Worm (Caenorhabditis elegans) whole organism, L4 larva: ENCODE data around the gene ubc-18.

Experiments used
- Y48G9A.11 ChIP-seq: fragments of 200-800 bp; sonication (Bioruptor generic); IDR thresholded peaks from 2 replicates; pipeline ENCODE4 v1.3.6; 2022; ENCODE audit warnings: missing genetic modification reagents, missing genetic modification characterization, missing compliant biosample characterization
- lin-1 ChIP-seq: fragments of 200-800 bp; sonication (Bioruptor generic); IDR thresholded peaks from 2 replicates; pipeline ENCODE4 v1.3.6; 2022; ENCODE audit warnings: missing genetic modification reagents, missing genetic modification characterization, missing compliant biosample characterization
- lin-13 ChIP-seq: fragments of 150-350 bp; optimal IDR thresholded peaks from 2 replicates; lab custom pipeline; 2014; ENCODE audit warnings: missing biosample characterization, missing genetic modification reagents, missing genetic modification characterization
- lsy-2 ChIP-seq, 2 experiments: fragments of 150-350 bp in 1 of 2; sonication (generic microtip) in 1 of 2; optimal IDR thresholded peaks; 2 replicates each; lab custom pipeline; 2014 to 2017; ENCODE audit warnings: missing biosample characterization in 2 of 2, missing genetic modification characterization in 2 of 2
- madf-5 ChIP-seq, 2 experiments: fragments of 200-800 bp; sonication (Bioruptor generic); IDR thresholded peaks; 2 replicates each; pipeline ENCODE4 v1.3.6; 2022; ENCODE audit warnings: missing compliant biosample characterization in 2 of 2, missing genetic modification characterization in 2 of 2
- mxl-3 ChIP-seq: fragments of 200-800 bp; sonication (Bioruptor generic); optimal IDR thresholded peaks from 2 replicates; lab custom pipeline; 2018; ENCODE audit warnings: mild to moderate bottlenecking, missing genetic modification characterization, missing compliant biosample characterization
- snpc-4 ChIP-seq: fragments of 150-350 bp; optimal IDR thresholded peaks from 2 replicates; lab custom pipeline; 2014; ENCODE audit warnings: missing biosample characterization, missing genetic modification characterization

- TF ChIP-seq mxl-3 (GFP tag; lab: Kevin White, UChicago) (no peak), madf-5 (GFP tag; IDR thresholded peaks at IDR 0.05; lab: Robert Waterston, UW) (no peak), lin-13 (no peak), snpc-4 (tag; lab: Kevin White, UChicago) (no peak), Y48G9A.11 (no peak), lsy-2 (tag; optimal IDR thresholded peaks at IDR 0.05; lab: Kevin White, UChicago) (no peak), lin-1 (no peak)
These were observed 22.7 kb upstream of the ubc-18 start, which contains the start of gene ZK418.2 for ce11 chrIII:7091042-7091441.
